Fruit fly (Drosophila melanogaster) whole organism, pupa: ENCODE measurements around the gene Or85a.

Experiments
- CG10348 ChIP-seq: fragments of 200-800 bp; sonication (Bioruptor generic); IDR thresholded peaks from 2 replicates; pipeline ENCODE4 v1.3.6; 2022; ENCODE audit warnings: missing biosample characterization, missing genetic modification characterization
- CG12605 ChIP-seq: fragments of 200-800 bp; sonication (Bioruptor generic); IDR thresholded peaks from 2 replicates; pipeline ENCODE4 v1.3.6; 2022; ENCODE audit warnings: missing biosample characterization, missing genetic modification characterization
- CG13204 ChIP-seq: fragments of 200-800 bp; sonication (Bioruptor generic); optimal IDR thresholded peaks from 2 replicates; lab custom pipeline; 2018; ENCODE audit warnings: missing biosample characterization, mild to moderate bottlenecking, missing genetic modification characterization, moderate library complexity
- CG14655 ChIP-seq: fragments of 200-800 bp; sonication (Bioruptor generic); optimal IDR thresholded peaks from 3 replicates; lab custom pipeline; 2017; ENCODE audit warnings: mild to moderate bottlenecking, missing biosample characterization, missing genetic modification reagents, missing genetic modification characterization
- CG15710 ChIP-seq: fragments of 200-800 bp; sonication (Bioruptor generic); optimal IDR thresholded peaks from 2 replicates; lab custom pipeline; 2018; ENCODE audit warnings: missing biosample characterization, mild to moderate bottlenecking, missing genetic modification characterization, moderate library complexity
- CG32121 ChIP-seq: fragments of 200-800 bp; sonication (Bioruptor generic); IDR thresholded peaks from 2 replicates; pipeline ENCODE4 v1.3.6; 2022; ENCODE audit warnings: missing biosample characterization, missing genetic modification characterization
- CG34367 ChIP-seq: fragments of 200-800 bp; sonication (Bioruptor generic); optimal IDR thresholded peaks from 2 replicates; lab custom pipeline; 2018; ENCODE audit warnings: missing biosample characterization, mild to moderate bottlenecking, missing genetic modification characterization
- CG4496 ChIP-seq: fragments of 200-800 bp; sonication (Bioruptor generic); IDR thresholded peaks from 3 replicates; pipeline ENCODE4 v1.3.6; 2022; ENCODE audit warnings: missing biosample characterization, missing genetic modification characterization
- CG8159 ChIP-seq: fragments of 200-800 bp; sonication (Bioruptor generic); optimal IDR thresholded peaks from 3 replicates; lab custom pipeline; 2018; ENCODE audit warnings: missing biosample characterization, mild to moderate bottlenecking, missing genetic modification characterization, moderate library complexity
- CG8301 ChIP-seq: fragments of 200-800 bp; sonication (Bioruptor generic); optimal IDR thresholded peaks from 2 replicates; lab custom pipeline; 2018; ENCODE audit warnings: missing biosample characterization, mild to moderate bottlenecking, missing genetic modification characterization
- CG9948 ChIP-seq: fragments of 200-800 bp; sonication (Bioruptor generic); optimal IDR thresholded peaks from 2 replicates; lab custom pipeline; 2018; ENCODE audit warnings: missing biosample characterization, mild to moderate bottlenecking, missing genetic modification characterization, moderate library complexity
- D1 ChIP-seq: fragments of 200-800 bp; sonication (Bioruptor generic); optimal IDR thresholded peaks from 2 replicates; lab custom pipeline; 2018; ENCODE audit warnings: missing biosample characterization, mild to moderate bottlenecking, missing genetic modification characterization, moderate library complexity
- EcR ChIP-seq: fragments of 200-800 bp; sonication (Bioruptor generic); optimal IDR thresholded peaks from 3 replicates; lab custom pipeline; 2019; ENCODE audit warnings: missing biosample characterization, missing genetic modification characterization, mild to moderate bottlenecking, moderate library complexity, missing genetic modification reagents
- Ets98B ChIP-seq: fragments of 200-800 bp; sonication (Bioruptor generic); IDR thresholded peaks from 2 replicates; pipeline ENCODE4 v1.3.6; 2022; ENCODE audit warnings: missing biosample characterization, missing genetic modification characterization
- Pif1A ChIP-seq: fragments of 200-800 bp; sonication (Bioruptor generic); optimal IDR thresholded peaks from 3 replicates; lab custom pipeline; 2016; ENCODE audit warnings: missing biosample characterization, missing genetic modification characterization
- Pif1B ChIP-seq: fragments of 200-800 bp; sonication (Bioruptor generic); optimal IDR thresholded peaks from 3 replicates; lab custom pipeline; 2016; ENCODE audit warnings: missing biosample characterization, missing genetic modification characterization
- Snoo ChIP-seq: fragments of 200-800 bp; sonication (Bioruptor generic); optimal IDR thresholded peaks from 3 replicates; lab custom pipeline; 2017; ENCODE audit warnings: missing biosample characterization, mild to moderate bottlenecking, missing genetic modification characterization, inconsistent platforms
- fd96Ca ChIP-seq: fragments of 200-800 bp; sonication (Bioruptor generic); IDR thresholded peaks from 3 replicates; pipeline ENCODE4 v1.3.6; 2022; ENCODE audit warnings: missing biosample characterization, missing genetic modification characterization
- gl ChIP-seq: fragments of 200-800 bp; sonication (Bioruptor generic); optimal IDR thresholded peaks from 2 replicates; lab custom pipeline; 2018; ENCODE audit warnings: missing biosample characterization, mild to moderate bottlenecking, missing genetic modification characterization
- rn ChIP-seq: fragments of 200-800 bp; sonication (Bioruptor generic); IDR thresholded peaks from 2 replicates; pipeline ENCODE4 v1.3.6; 2022; ENCODE audit warnings: missing biosample characterization, missing genetic modification characterization

Or85a gene

DNA sequence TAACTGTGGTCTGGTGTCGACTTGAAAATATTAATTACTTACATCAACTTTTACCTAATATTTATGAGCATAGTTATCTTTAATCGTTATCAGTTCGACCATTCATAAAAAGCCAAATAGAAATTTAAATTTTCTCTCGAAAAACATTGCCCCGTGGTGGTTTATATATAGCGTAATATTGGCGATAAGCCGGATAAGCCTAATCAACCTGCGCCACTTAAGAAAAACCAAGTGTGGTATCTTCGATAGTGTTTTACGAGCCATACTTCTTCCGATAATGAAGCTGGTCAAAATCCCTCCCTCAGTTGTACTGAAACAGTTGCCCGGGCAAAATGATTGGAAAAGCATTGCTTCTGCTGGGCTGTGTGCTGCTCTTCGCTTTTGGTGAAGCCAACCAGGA, 29.5 kb upstream of the Or85a start, which contains the start of gene CG31463:
Gene CG31463, plus strand, starts transcription at position 302 of the 400 bp plus-strand sequence.
- TF ChIP-seq Pif1A (GFP tag; lab: Kevin White, UChicago) (no peak), CG10348 (GFP tag; lab: Robert Waterston, UW) (no peak), CG14655 (GFP tag; lab: Kevin White, UChicago) (no peak), CG34367 (tag; lab: Kevin White, UChicago) (no peak), CG4496 (GFP tag; lab: Robert Waterston, UW) (no peak), CG8301 (tag; lab: Kevin White, UChicago) (no peak), fd96Ca (GFP tag; lab: Robert Waterston, UW) (no peak), CG12605 (GFP tag; lab: Robert Waterston, UW) (no peak), CG32121 (GFP tag; lab: Robert Waterston, UW) (no peak), CG9948 (tag; lab: Kevin White, UChicago) (no peak)
- TF ChIP-seq, all 21 proteins: peak for 0

DNA sequence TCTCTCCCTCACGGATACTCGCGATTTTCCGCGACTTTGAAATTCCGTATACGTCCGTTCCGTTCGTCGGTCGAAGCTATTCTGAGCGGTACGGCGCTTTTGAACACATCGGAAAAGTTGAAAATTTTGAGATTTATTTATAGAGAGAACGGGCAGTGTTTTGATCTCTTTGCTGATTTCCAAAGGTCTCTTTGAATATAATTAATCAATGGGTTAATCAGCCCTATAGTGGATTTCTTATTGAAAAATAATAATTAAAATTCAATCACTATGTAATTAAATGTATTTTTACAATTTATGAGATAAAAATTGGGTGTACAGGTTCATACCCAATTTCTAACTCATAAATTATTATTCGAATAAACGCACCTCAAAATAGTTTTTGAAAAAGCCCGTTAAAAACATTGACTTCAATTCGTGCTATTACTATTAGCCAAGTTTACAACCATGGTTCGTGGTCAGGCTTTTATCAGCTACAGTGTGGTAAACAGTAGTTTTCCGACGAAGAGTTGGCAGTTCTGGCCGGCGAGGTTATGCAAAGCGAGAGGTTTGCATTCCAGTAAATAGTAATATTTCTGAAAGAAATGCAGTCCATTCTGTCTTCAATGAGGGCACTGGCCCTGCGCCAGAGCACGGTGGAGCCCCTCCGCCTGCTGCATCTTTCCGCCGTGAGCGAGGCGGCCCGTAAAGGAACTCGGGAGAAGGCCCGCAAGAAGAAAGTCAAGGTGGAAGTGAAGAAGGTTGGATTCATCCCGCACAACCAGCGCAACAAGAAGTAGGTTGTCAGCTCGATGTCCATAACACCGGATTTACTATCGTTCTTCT, 20.4 kb upstream of the Or85a start, which contains the start of the genes CG9626 and mRpL1:
Gene CG9626, minus strand, starts transcription at position 51 of the 825 bp plus-strand sequence.
Gene mRpL1, plus strand, starts transcription at position 513 of the 825 bp plus-strand sequence.
- TF ChIP-seq Pif1B (GFP tag; lab: Kevin White, UChicago) (no peak), CG4496 (GFP tag; lab: Robert Waterston, UW) (peak; percentile 53; the same call in 2 of the 3 replicates)

DNA sequence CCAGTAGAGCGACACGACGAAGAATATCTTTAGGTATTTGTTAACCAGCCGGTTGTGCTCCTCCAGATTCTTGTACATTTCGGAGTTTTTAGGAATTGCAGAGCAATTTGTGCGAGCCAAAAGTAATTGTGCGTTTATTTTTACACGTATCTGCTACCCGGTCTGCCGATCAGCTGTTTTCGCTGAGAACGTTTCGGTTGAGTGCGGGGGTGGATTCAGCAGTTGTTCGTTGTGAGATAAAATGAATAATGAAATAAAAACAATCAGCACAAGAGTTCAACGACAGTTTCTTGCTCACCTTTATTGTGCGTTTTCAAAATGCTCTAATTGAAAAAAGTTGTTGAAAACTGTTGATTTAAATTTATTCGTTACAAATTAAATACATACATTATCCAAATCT, 17.7 kb upstream of the Or85a start, which contains the start of gene nac:
Gene nac, minus strand, starts transcription at position 176 of the 400 bp plus-strand sequence.
- TF ChIP-seq EcR: peak; percentile 25
- peak; percentile 32; the same call in 1 of the 2 replicates for TF ChIP-seq CG32121 (GFP tag; lab: Robert Waterston, UW)
- peak; percentile 7; the same call in 1 of the 2 replicates for TF ChIP-seq Ets98B (GFP tag; lab: Robert Waterston, UW)
- peak; percentile 37 for TF ChIP-seq D1
- no peak for TF ChIP-seq fd96Ca (GFP tag; lab: Robert Waterston, UW)
- TF ChIP-seq, all 21 proteins: peak for 4

DNA sequence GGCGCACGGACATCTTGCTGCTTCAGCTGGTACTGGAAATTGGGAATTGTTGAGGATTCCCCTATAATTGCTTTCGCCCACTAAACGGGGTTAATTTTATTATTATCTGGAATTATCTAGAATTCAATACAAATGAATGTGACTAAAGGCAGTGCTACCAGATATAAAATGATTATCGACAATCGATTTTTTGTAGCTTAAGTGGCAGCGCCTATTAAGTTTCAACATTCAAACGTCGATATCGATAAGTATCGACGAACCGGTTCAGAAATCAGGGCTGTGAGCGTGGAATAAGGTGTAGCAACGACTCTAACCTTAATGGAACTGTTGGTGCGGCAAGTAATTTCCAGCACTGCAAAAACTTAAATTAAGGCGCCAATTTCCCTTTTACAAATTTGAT, 16.4 kb upstream of the Or85a start, which contains the start of gene Sgt1:
Gene Sgt1, minus strand, starts transcription at position 165 of the 400 bp plus-strand sequence.
- TF ChIP-seq CG32121 (GFP tag; lab: Robert Waterston, UW) (0 out of 2 replicates have a peak, but pooled peaks have one; percentile 11), D1 (no peak)

DNA sequence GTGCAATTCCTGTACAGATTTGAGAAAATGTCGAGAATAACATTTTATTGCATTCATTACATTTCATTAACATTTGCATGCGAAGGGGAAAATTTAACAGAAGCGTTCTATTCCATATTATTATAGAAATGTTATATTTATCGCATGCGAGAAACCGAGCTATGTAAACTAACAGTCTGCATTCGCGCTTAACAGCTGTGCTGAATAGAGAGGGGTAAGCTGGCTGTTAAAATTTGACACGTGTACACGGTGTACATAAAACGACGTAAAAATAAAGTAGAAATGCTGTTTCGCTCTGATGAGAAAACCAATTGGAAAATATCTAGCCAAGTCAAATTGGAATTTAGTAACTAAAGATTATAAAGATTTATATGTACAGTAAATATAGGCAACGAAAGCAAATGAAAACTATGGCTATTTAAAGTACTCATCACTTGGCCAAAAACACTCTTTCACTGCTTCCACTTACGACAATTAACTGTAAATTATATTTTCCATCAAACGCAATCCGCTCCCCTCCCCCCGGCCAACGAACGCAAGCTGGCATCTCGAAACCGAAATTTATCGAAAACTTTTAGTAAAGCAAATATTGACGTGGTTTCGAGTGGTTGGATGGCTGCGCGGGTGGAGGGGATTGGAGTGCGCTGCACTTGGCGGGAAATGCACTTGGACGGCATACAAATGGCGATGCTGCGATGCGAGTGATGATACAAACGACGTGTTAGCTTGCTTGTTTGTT, 15.2 kb upstream of the Or85a start:
- TF ChIP-seq CG15710 (no peak), EcR (no peak), Pif1A (GFP tag; lab: Kevin White, UChicago) (no peak), CG8159 (tag; lab: Kevin White, UChicago) (no peak), CG13204 (GFP tag; lab: Kevin White, UChicago) (no peak), CG9948 (tag; lab: Kevin White, UChicago) (no peak)

DNA sequence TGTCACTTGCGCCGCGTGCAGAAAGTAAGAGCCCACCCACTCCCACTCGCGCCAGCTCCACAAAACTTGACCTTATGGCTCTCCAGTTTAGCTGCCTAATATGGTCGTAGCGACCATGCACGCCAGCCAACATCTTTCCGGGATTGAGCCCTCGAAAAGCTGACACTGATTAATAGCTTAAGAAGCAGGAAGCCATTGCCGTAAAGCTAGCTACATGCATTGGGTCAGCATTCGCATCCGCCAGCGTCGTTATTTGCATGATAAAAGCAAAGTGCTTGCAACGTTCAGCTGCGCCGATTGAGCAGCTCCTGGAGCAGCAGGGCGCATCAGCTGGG, 14.7 kb upstream of the Or85a start:
- no peak for TF ChIP-seq CG9948 (tag; lab: Kevin White, UChicago)
- TF ChIP-seq CG15710: no peak
- no peak for TF ChIP-seq CG14655 (GFP tag; lab: Kevin White, UChicago)
- no peak for TF ChIP-seq fd96Ca (GFP tag; lab: Robert Waterston, UW)
- TF ChIP-seq Snoo (tag; lab: Kevin White, UChicago): no peak
- no peak for TF ChIP-seq Pif1B (GFP tag; lab: Kevin White, UChicago)

DNA sequence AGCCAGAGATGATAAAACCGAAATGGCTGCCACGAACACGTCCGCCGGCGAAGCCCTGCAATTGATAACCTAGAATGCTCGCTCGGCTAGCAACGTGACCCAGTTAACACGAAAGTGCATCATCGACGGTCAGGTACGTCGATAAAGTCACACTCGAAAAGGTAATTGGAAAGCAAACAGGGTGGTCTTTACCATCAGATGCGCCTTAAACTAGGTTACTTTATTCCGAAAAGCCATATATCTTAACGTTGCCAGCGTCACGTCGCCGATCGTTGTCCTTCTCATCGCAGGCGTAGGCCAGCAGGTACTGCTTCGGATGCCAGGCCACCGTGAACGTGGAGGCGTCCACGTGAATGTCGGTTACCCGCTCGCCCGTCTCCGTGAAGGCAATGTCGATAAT, 14.3 kb upstream of the Or85a start:
- TF ChIP-seq CG8159 (tag; lab: Kevin White, UChicago) (no peak), CG4496 (GFP tag; lab: Robert Waterston, UW) (no peak), CG13204 (GFP tag; lab: Kevin White, UChicago) (no peak), D1 (no peak), rn (GFP tag; lab: Robert Waterston, UW) (no peak), fd96Ca (GFP tag; lab: Robert Waterston, UW) (no peak), gl (no peak), CG14655 (GFP tag; lab: Kevin White, UChicago) (no peak), EcR (no peak), Ets98B (GFP tag; lab: Robert Waterston, UW) (no peak), Pif1B (GFP tag; lab: Kevin White, UChicago) (no peak)
- TF ChIP-seq, all 21 proteins: peak for 0
